Worm (Caenorhabditis elegans) whole organism, late embryonic: Measurements from ENCODE around the gene M163.5.

Experiments used
- F13H6.1 ChIP-seq: sonication (generic microtip); optimal IDR thresholded peaks from 2 replicates; lab custom pipeline; 2016; ENCODE audit warnings: missing genetic modification characterization, missing compliant biosample characterization
- K09A11.1 ChIP-seq: sonication (generic microtip); optimal IDR thresholded peaks from 2 replicates; lab custom pipeline; 2017; ENCODE audit warnings: antibody characterized with exemption, mild to moderate bottlenecking, missing genetic modification characterization, missing compliant biosample characterization; ENCODE audit not compliant: insufficient read depth
- ahr-1 ChIP-seq: sonication (generic microtip); optimal IDR thresholded peaks from 2 replicates; lab custom pipeline; 2016; ENCODE audit warnings: missing genetic modification characterization, missing compliant biosample characterization
- ceh-22 ChIP-seq: sonication (generic microtip); optimal IDR thresholded peaks from 2 replicates; lab custom pipeline; 2017; ENCODE audit warnings: missing biosample characterization, missing genetic modification characterization
- ceh-30 ChIP-seq: fragments of 150-350 bp; optimal IDR thresholded peaks from 2 replicates; lab custom pipeline; 2014; ENCODE audit warnings: missing biosample characterization, missing genetic modification characterization
- ceh-34 ChIP-seq: sonication (generic microtip); optimal IDR thresholded peaks from 2 replicates; lab custom pipeline; 2016; ENCODE audit warnings: mild to moderate bottlenecking, missing genetic modification characterization, missing compliant biosample characterization
- ceh-48 ChIP-seq: sonication (generic microtip); optimal IDR thresholded peaks from 2 replicates; lab custom pipeline; 2016; ENCODE audit warnings: missing genetic modification characterization, inconsistent platforms, missing compliant biosample characterization
- dmd-4 ChIP-seq: sonication (generic microtip); optimal IDR thresholded peaks from 2 replicates; lab custom pipeline; 2016; ENCODE audit warnings: borderline replicate concordance, missing genetic modification characterization, missing compliant biosample characterization
- dve-1 ChIP-seq: sonication (generic microtip); optimal IDR thresholded peaks from 2 replicates; lab custom pipeline; 2017; ENCODE audit warnings: antibody characterized with exemption, mild to moderate bottlenecking, missing genetic modification characterization, missing compliant biosample characterization
- elt-2 ChIP-seq: sonication (generic microtip); optimal IDR thresholded peaks from 2 replicates; lab custom pipeline; 2016; ENCODE audit warnings: missing genetic modification reagents, missing genetic modification characterization, missing compliant biosample characterization
- ets-4 ChIP-seq: sonication (generic microtip); optimal IDR thresholded peaks from 2 replicates; lab custom pipeline; 2016; ENCODE audit warnings: missing genetic modification characterization, missing compliant biosample characterization
- hlh-30 ChIP-seq: sonication (generic microtip); optimal IDR thresholded peaks from 2 replicates; lab custom pipeline; 2017; ENCODE audit warnings: antibody characterized with exemption, missing genetic modification characterization, missing compliant biosample characterization; ENCODE audit not compliant: insufficient read depth
- hlh-8 ChIP-seq: sonication (generic microtip); optimal IDR thresholded peaks from 2 replicates; lab custom pipeline; 2016; ENCODE audit warnings: missing genotype, missing genetic modification characterization, missing compliant biosample characterization
- odd-2 ChIP-seq: sonication (generic microtip); optimal IDR thresholded peaks from 2 replicates; lab custom pipeline; 2017; ENCODE audit warnings: antibody characterized with exemption, mild to moderate bottlenecking, missing genetic modification characterization, missing compliant biosample characterization
- pha-2 ChIP-seq: sonication (generic microtip); optimal IDR thresholded peaks from 2 replicates; lab custom pipeline; 2017; ENCODE audit warnings: mild to moderate bottlenecking, missing genetic modification characterization, missing compliant biosample characterization
- pha-4 ChIP-seq: fragments of 150-350 bp; optimal IDR thresholded peaks from 2 replicates; lab custom pipeline; 2018; ENCODE audit warnings: missing biosample characterization, missing genetic modification reagents, missing genetic modification characterization
- pqm-1 ChIP-seq: sonication (generic microtip); optimal IDR thresholded peaks from 2 replicates; lab custom pipeline; 2016; ENCODE audit warnings: missing genetic modification characterization, missing compliant biosample characterization
- ref-2 ChIP-seq: sonication (generic microtip); optimal IDR thresholded peaks from 2 replicates; lab custom pipeline; 2016; ENCODE audit warnings: missing genetic modification characterization, missing compliant biosample characterization
- rnt-1 ChIP-seq: sonication (generic microtip); optimal IDR thresholded peaks from 2 replicates; lab custom pipeline; 2016; ENCODE audit warnings: missing genetic modification characterization, missing compliant biosample characterization
- sdc-2 ChIP-seq: sonication (generic microtip); optimal IDR thresholded peaks from 2 replicates; lab custom pipeline; 2016; ENCODE audit warnings: missing genotype, missing genetic modification characterization, missing compliant biosample characterization
- unc-55 ChIP-seq: sonication (generic microtip); optimal IDR thresholded peaks from 2 replicates; lab custom pipeline; 2017; ENCODE audit warnings: missing biosample characterization, missing genetic modification reagents, missing genetic modification characterization
- unc-86 ChIP-seq: sonication (generic microtip); optimal IDR thresholded peaks from 2 replicates; lab custom pipeline; 2016; ENCODE audit warnings: missing genetic modification characterization, missing compliant biosample characterization

M163.5 gene

ce11 chrX:14492441-14492840, 18.6 kb downstream of the M163.5 start:
- TF ChIP-seq F13H6.1 (tag; lab: Kevin White, UChicago), result no peak
- TF ChIP-seq, all 69 proteins: peak for 0

- TF ChIP-seq unc-86, result no peak
These were observed 21.2 kb downstream of the M163.5 start for ce11 chrX:14495075-14495474.

DNA sequence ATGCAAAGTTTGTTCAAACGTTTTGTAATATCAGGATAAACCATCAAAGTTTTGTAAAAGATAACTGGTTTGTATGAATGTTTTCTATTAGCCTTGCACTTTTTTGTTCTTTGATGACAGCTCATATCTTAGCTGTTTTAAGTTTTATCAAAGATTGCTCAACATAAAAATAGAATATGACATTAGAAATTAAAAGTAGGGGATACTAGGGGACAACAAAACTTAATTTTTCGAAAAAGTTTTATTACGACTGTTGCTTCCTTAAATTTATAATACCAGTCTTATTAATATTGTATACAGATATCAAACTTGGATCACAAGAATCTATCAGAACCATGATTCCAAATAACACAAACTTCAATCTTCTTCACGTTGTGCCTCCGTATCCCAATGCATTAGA, 21.9 kb downstream of the M163.5 start, which contains the start of gene ztf-14:
TSS of gene ztf-14 (plus strand) at position 301 of the 400 bp plus-strand sequence.
- TF ChIP-seq sdc-2 (tag; lab: Kevin White, UChicago) (no peak), ceh-34 (no peak), rnt-1 (tag; lab: Kevin White, UChicago) (no peak), dve-1 (tag; lab: Kevin White, UChicago) (no peak), pha-2 (tag; lab: Kevin White, UChicago) (no peak), ceh-30 (tag; lab: Kevin White, UChicago) (no peak)

- peak; percentile 1 for TF ChIP-seq elt-2 (tag; lab: Kevin White, UChicago)
- no peak for TF ChIP-seq ceh-48 (tag; lab: Kevin White, UChicago)
These were observed 22.7 kb downstream of the M163.5 start for ce11 chrX:14496545-14496944.

DNA sequence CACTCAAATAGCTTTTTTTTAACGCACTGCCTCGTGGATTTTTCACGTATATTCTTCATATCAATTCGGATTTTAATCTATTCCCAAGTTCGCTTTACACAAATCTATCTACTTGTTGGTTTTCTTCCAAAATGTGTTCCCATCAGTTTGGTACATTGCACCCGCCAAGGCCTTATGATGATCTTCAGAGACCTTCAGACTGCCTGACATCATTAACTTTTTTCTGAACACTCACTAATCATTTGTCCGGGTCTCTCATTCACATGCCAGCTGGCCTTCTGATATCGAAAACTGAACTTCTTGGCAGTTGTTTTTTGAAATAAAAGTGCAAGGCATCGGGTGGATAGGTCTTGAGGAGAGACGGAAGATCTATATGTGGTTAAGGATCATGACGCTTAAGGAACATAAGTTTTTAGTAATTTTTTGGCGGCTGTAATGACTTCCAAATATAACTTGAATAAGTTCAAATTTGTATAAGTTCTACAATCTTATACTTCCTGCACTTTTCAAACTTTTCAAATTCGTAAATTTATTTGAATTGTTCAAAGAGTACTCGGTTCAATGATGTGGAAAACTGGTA, 26.1 kb downstream of the M163.5 start:
- TF ChIP-seq pqm-1 (no peak), K09A11.1 (tag; lab: Kevin White, UChicago) (no peak), dmd-4 (tag; lab: Kevin White, UChicago) (no peak), rnt-1 (tag; lab: Kevin White, UChicago) (no peak), odd-2 (tag; lab: Kevin White, UChicago) (no peak)

ce11 chrX:14500422-14501058, 26.7 kb downstream of the M163.5 start:
- no peak for TF ChIP-seq ceh-30 (tag; lab: Kevin White, UChicago)
- peak; percentile 35 for TF ChIP-seq hlh-30
- peak; percentile 88 for TF ChIP-seq elt-2 (tag; lab: Kevin White, UChicago)

ce11 chrX:14502116-14502587, 28.3 kb downstream of the M163.5 start:
- TF ChIP-seq pha-4 (tag; lab: Kevin White, UChicago), result no peak
- peak; percentile 94 for TF ChIP-seq elt-2 (tag; lab: Kevin White, UChicago)
- peak; percentile 44 for TF ChIP-seq hlh-30
- TF ChIP-seq dmd-4 (tag; lab: Kevin White, UChicago), result no peak
- peak; percentile 19 for TF ChIP-seq unc-55 (GFP tag; lab: Kevin White, UChicago)
- no peak for TF ChIP-seq ceh-30 (tag; lab: Kevin White, UChicago)

DNA sequence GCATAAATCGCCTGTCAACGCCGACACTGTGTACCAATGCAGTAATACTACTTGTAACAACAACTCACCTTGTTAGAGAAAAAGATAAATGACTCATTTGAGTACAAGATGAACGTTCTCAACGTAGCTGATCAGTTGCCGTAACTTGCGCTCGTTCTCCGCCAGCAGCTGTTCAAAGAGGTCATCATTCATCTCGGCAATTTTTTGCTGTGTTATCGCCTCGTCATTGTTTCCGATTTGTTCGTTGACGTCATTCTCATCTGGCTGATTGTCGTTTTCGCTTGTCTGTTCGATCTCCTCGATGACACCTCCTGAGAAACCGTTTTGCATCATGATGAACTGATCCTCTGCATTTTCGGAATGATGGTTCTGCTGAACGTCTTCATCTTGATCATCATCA, 29.4 kb downstream of the M163.5 start:
- peak; percentile 2 for TF ChIP-seq unc-55 (GFP tag; lab: Kevin White, UChicago)
- TF ChIP-seq rnt-1 (tag; lab: Kevin White, UChicago), result no peak
- TF ChIP-seq ref-2 (tag; lab: Kevin White, UChicago), result no peak
- no peak for TF ChIP-seq ets-4 (tag; lab: Kevin White, UChicago)
- TF ChIP-seq ceh-22 (tag; lab: Kevin White, UChicago), result no peak
- no peak for TF ChIP-seq hlh-8 (tag; lab: Kevin White, UChicago)
- no peak for TF ChIP-seq ahr-1 (tag; lab: Kevin White, UChicago)
